Worm (Caenorhabditis elegans) whole organism, L2 larva: ENCODE measurements around the gene F47D12.7.

Source experiments
- C34F6.9 ChIP-seq: fragments of 150-350 bp; optimal IDR thresholded peaks from 2 replicates; lab custom pipeline; 2014; ENCODE audit warnings: missing biosample characterization, missing genetic modification characterization
- F13H6.1 ChIP-seq: sonication (generic microtip); optimal IDR thresholded peaks from 2 replicates; lab custom pipeline; 2016; ENCODE audit warnings: missing genetic modification characterization, missing compliant biosample characterization
- R02D3.7 ChIP-seq: fragments of 150-350 bp; optimal IDR thresholded peaks from 2 replicates; lab custom pipeline; 2014; ENCODE audit warnings: missing biosample characterization, missing genetic modification characterization
- Y55F3AM.14 ChIP-seq: fragments of 200-800 bp; sonication (Bioruptor generic); optimal IDR thresholded peaks from 2 replicates; lab custom pipeline; 2018; ENCODE audit warnings: mild to moderate bottlenecking, missing genetic modification characterization, missing compliant biosample characterization
- ZK546.5 ChIP-seq: sonication (generic microtip); optimal IDR thresholded peaks from 2 replicates; lab custom pipeline; 2017; ENCODE audit warnings: missing biosample characterization, missing genetic modification characterization
- aly-2 ChIP-seq: fragments of 150-350 bp; optimal IDR thresholded peaks from 2 replicates; lab custom pipeline; 2014; ENCODE audit warnings: missing biosample characterization, missing genetic modification characterization
- ama-1 ChIP-seq: fragments of 150-350 bp; optimal IDR thresholded peaks from 2 replicates; lab custom pipeline; 2018; ENCODE audit warnings: inconsistent platforms
- blmp-1 ChIP-seq: sonication (generic microtip); optimal IDR thresholded peaks from 2 replicates; lab custom pipeline; 2017; ENCODE audit warnings: missing genetic modification characterization, mild to moderate bottlenecking, missing compliant biosample characterization, antibody characterized with exemption, moderate library complexity; ENCODE audit not compliant: insufficient read depth
- ceh-16 ChIP-seq: fragments of 150-350 bp; optimal IDR thresholded peaks from 2 replicates; lab custom pipeline; 2014; ENCODE audit warnings: missing biosample characterization, missing genetic modification characterization
- ceh-82 ChIP-seq: fragments of 150-350 bp; optimal IDR thresholded peaks from 2 replicates; lab custom pipeline; 2014; ENCODE audit warnings: missing biosample characterization, missing genetic modification characterization
- crh-2 ChIP-seq: sonication (generic microtip); optimal IDR thresholded peaks from 2 replicates; lab custom pipeline; 2017; ENCODE audit warnings: missing biosample characterization, missing genetic modification characterization
- dmd-4 ChIP-seq: sonication (generic microtip); optimal IDR thresholded peaks from 2 replicates; lab custom pipeline; 2017; ENCODE audit warnings: missing biosample characterization, missing genetic modification characterization
- egl-27 ChIP-seq: sonication (generic microtip); optimal IDR thresholded peaks from 3 replicates; lab custom pipeline; 2017; ENCODE audit warnings: missing biosample characterization, missing genetic modification reagents, missing genetic modification characterization
- elt-1 ChIP-seq: fragments of 150-350 bp; optimal IDR thresholded peaks from 2 replicates; lab custom pipeline; 2014; ENCODE audit warnings: missing biosample characterization, missing genetic modification characterization
- elt-3 ChIP-seq: sonication (generic microtip); optimal IDR thresholded peaks from 2 replicates; lab custom pipeline; 2017; ENCODE audit warnings: missing biosample characterization, missing genetic modification characterization
- fos-1 ChIP-seq: fragments of 150-350 bp; optimal IDR thresholded peaks from 2 replicates; lab custom pipeline; 2014; ENCODE audit warnings: missing biosample characterization, missing genetic modification characterization
- gmeb-1 ChIP-seq: fragments of 150-350 bp; optimal IDR thresholded peaks from 2 replicates; lab custom pipeline; 2014; ENCODE audit warnings: missing biosample characterization, missing genetic modification characterization
- lin-11 ChIP-seq: fragments of 150-350 bp; sonication (generic microtip); optimal IDR thresholded peaks from 2 replicates; lab custom pipeline; 2014; ENCODE audit warnings: missing biosample characterization, missing genetic modification characterization, inconsistent platforms, mixed read lengths
- lin-13 ChIP-seq: fragments of 150-350 bp; optimal IDR thresholded peaks from 2 replicates; lab custom pipeline; 2014; ENCODE audit warnings: missing biosample characterization, missing genetic modification reagents, missing genetic modification characterization
- lin-39 ChIP-seq: fragments of 150-350 bp; optimal IDR thresholded peaks from 2 replicates; lab custom pipeline; 2014; ENCODE audit warnings: missing biosample characterization, missing genetic modification reagents, missing genetic modification characterization
- lsy-2 ChIP-seq, 2 experiments: fragments of 150-350 bp in 1 of 2; sonication (generic microtip) in 1 of 2; optimal IDR thresholded peaks; 2 replicates each; lab custom pipeline; 2014 to 2017; ENCODE audit warnings: missing biosample characterization in 2 of 2, missing genetic modification characterization in 2 of 2
- mab-5 ChIP-seq: fragments of 150-350 bp; optimal IDR thresholded peaks from 2 replicates; lab custom pipeline; 2014; ENCODE audit warnings: missing biosample characterization, missing genetic modification characterization
- mbf-1 ChIP-seq: sonication (generic microtip); optimal IDR thresholded peaks from 2 replicates; lab custom pipeline; 2017; ENCODE audit warnings: missing biosample characterization, missing genetic modification characterization
- mdl-1 ChIP-seq, 2 experiments: fragments of 150-350 bp in 1 of 2; sonication (generic microtip) in 1 of 2; optimal IDR thresholded peaks; 2 replicates each; lab custom pipeline; 2017; ENCODE audit warnings: missing biosample characterization in 2 of 2, missing genetic modification characterization in 2 of 2
- nhr-10 ChIP-seq: sonication (generic microtip); optimal IDR thresholded peaks from 2 replicates; lab custom pipeline; 2017; ENCODE audit warnings: missing biosample characterization, missing genetic modification characterization
- nhr-11 ChIP-seq: fragments of 150-350 bp; optimal IDR thresholded peaks from 2 replicates; lab custom pipeline; 2014; ENCODE audit warnings: missing biosample characterization, missing genetic modification characterization
- nhr-12 ChIP-seq: fragments of 150-350 bp; optimal IDR thresholded peaks from 2 replicates; lab custom pipeline; 2014; ENCODE audit warnings: missing biosample characterization, missing genetic modification characterization
- nhr-129 ChIP-seq: fragments of 150-350 bp; optimal IDR thresholded peaks from 2 replicates; lab custom pipeline; 2014; ENCODE audit warnings: missing biosample characterization, missing genetic modification characterization
- nhr-21 ChIP-seq: fragments of 150-350 bp; optimal IDR thresholded peaks from 2 replicates; lab custom pipeline; 2014; ENCODE audit warnings: missing biosample characterization, missing genetic modification characterization
- nhr-23 ChIP-seq: fragments of 150-350 bp; optimal IDR thresholded peaks from 2 replicates; lab custom pipeline; 2014; ENCODE audit warnings: missing biosample characterization, missing genetic modification reagents, missing genetic modification characterization
- nhr-237 ChIP-seq: fragments of 150-350 bp; optimal IDR thresholded peaks from 2 replicates; lab custom pipeline; 2014; ENCODE audit warnings: missing biosample characterization, missing genetic modification characterization
- nhr-25 ChIP-seq: fragments of 150-350 bp; sonication (generic microtip); optimal IDR thresholded peaks from 3 replicates; lab custom pipeline; 2014; ENCODE audit warnings: missing biosample characterization, missing genetic modification characterization
- nhr-6 ChIP-seq: fragments of 150-350 bp; optimal IDR thresholded peaks from 2 replicates; lab custom pipeline; 2014; ENCODE audit warnings: missing biosample characterization, missing genetic modification characterization
- nhr-77 ChIP-seq: fragments of 150-350 bp; optimal IDR thresholded peaks from 2 replicates; lab custom pipeline; 2014; ENCODE audit warnings: missing biosample characterization, missing genetic modification characterization
- peb-1 ChIP-seq: fragments of 150-350 bp; optimal IDR thresholded peaks from 2 replicates; lab custom pipeline; 2014; ENCODE audit warnings: missing biosample characterization, missing genetic modification characterization
- sem-4 ChIP-seq: fragments of 150-350 bp; optimal IDR thresholded peaks from 2 replicates; lab custom pipeline; 2014; ENCODE audit warnings: missing biosample characterization, missing genetic modification reagents, missing genetic modification characterization
- skn-1 ChIP-seq: sonication (generic microtip); optimal IDR thresholded peaks from 2 replicates; lab custom pipeline; 2017; ENCODE audit warnings: missing biosample characterization, missing genetic modification characterization
- sma-3 ChIP-seq: sonication (generic microtip); optimal IDR thresholded peaks from 2 replicates; lab custom pipeline; 2016; ENCODE audit warnings: missing genetic modification reagents, missing genetic modification characterization, missing compliant biosample characterization
- sma-9 ChIP-seq, 2 experiments: fragments of 150-350 bp in 1 of 2; sonication (generic microtip) in 1 of 2; optimal IDR thresholded peaks; 2 replicates each; lab custom pipeline; 2014 to 2016; ENCODE audit warnings: missing genetic modification characterization in 2 of 2, mild to moderate bottlenecking in 1 of 2, missing biosample characterization in 1 of 2, missing compliant biosample characterization in 1 of 2, missing genetic modification reagents in 1 of 2, moderate library complexity in 1 of 2
- snpc-4 ChIP-seq: fragments of 150-350 bp; optimal IDR thresholded peaks from 2 replicates; lab custom pipeline; 2014; ENCODE audit warnings: missing biosample characterization, missing genetic modification characterization
- unc-39 ChIP-seq: fragments of 150-350 bp; optimal IDR thresholded peaks from 2 replicates; lab custom pipeline; 2014; ENCODE audit warnings: missing biosample characterization, missing genetic modification characterization
- unc-55 ChIP-seq: fragments of 150-350 bp; sonication (generic microtip); optimal IDR thresholded peaks from 3 replicates; lab custom pipeline; 2014; ENCODE audit warnings: missing biosample characterization, missing genetic modification reagents, missing genetic modification characterization
- unc-62 ChIP-seq: fragments of 150-350 bp; optimal IDR thresholded peaks from 2 replicates; lab custom pipeline; 2014; ENCODE audit warnings: missing biosample characterization, missing genetic modification reagents, missing genetic modification characterization
- zag-1 ChIP-seq: fragments of 150-350 bp; optimal IDR thresholded peaks from 2 replicates; lab custom pipeline; 2014; ENCODE audit warnings: missing biosample characterization, missing genetic modification characterization
- ztf-1 ChIP-seq: fragments of 200-800 bp; sonication (Bioruptor generic); conservative IDR thresholded peaks from 2 replicates; pipeline ENCODE4 v1.3.6; 2022; ENCODE audit warnings: missing genetic modification characterization, missing compliant biosample characterization
- ztf-11 ChIP-seq: sonication (generic microtip); optimal IDR thresholded peaks from 2 replicates; lab custom pipeline; 2017; ENCODE audit warnings: missing biosample characterization, missing genetic modification characterization
- ztf-4 ChIP-seq: fragments of 150-350 bp; optimal IDR thresholded peaks from 2 replicates; lab custom pipeline; 2014; ENCODE audit warnings: missing biosample characterization, missing genetic modification characterization

Gene F47D12.7

ce11 chrIII:6280070-6280596, 15.7 kb downstream of the F47D12.7 start, which contains the start of gene hmg-1.2 (continued):
- TF ChIP-seq nhr-23 (tag; lab: Kevin White, UChicago) (no peak), R02D3.7 (tag; lab: Kevin White, UChicago) (no peak), unc-39 (tag; lab: Kevin White, UChicago) (no peak), lsy-2 (tag; optimal IDR thresholded peaks at IDR 0.05; lab: Kevin White, UChicago) (peak; percentile 27 to 83), gmeb-1 (tag; lab: Kevin White, UChicago) (peak; percentile 60), sma-9 (GFP tag; optimal IDR thresholded peaks at IDR 0.05; lab: Kevin White, UChicago) (peak; percentile 92), sma-9 (tag; optimal IDR thresholded peaks at IDR 0.05; lab: Kevin White, UChicago) (no peak), mbf-1 (tag; lab: Kevin White, UChicago) (no peak), lin-13 (peak; percentile 54), F13H6.1 (tag; lab: Kevin White, UChicago) (peak; percentile 95), skn-1 (tag; lab: Kevin White, UChicago) (no peak), Y55F3AM.14 (peak; percentile 67), nhr-237 (tag; lab: Kevin White, UChicago) (no peak), dmd-4 (peak; percentile 55)

ce11 chrIII:6279453-6279852, 16.4 kb downstream of the F47D12.7 start:
- TF ChIP-seq sma-3 (GFP tag; lab: Kevin White, UChicago), result no peak
- TF ChIP-seq sma-9 (GFP tag; optimal IDR thresholded peaks at IDR 0.05; lab: Kevin White, UChicago), result peak; percentile 3
- no peak for TF ChIP-seq sma-9 (tag; optimal IDR thresholded peaks at IDR 0.05; lab: Kevin White, UChicago)

- TF ChIP-seq fos-1 (tag; lab: Kevin White, UChicago) (peak; percentile 54), nhr-11 (tag; lab: Kevin White, UChicago) (no peak), nhr-129 (tag; lab: Kevin White, UChicago) (peak; percentile 57), ama-1 (lab: Kevin White, UChicago) (no peak), elt-3 (tag; lab: Kevin White, UChicago) (no peak), ztf-4 (tag; lab: Kevin White, UChicago) (no peak), nhr-23 (tag; lab: Kevin White, UChicago) (no peak), mbf-1 (tag; lab: Kevin White, UChicago) (no peak), nhr-12 (tag; lab: Kevin White, UChicago) (no peak), ceh-16 (tag; lab: Kevin White, UChicago) (no peak), unc-62 (GFP tag; lab: Kevin White, UChicago) (no peak), R02D3.7 (tag; lab: Kevin White, UChicago) (peak; percentile 2), gmeb-1 (tag; lab: Kevin White, UChicago) (peak; percentile 63), dmd-4 (no peak), snpc-4 (tag; lab: Kevin White, UChicago) (peak; percentile 25), sma-3 (GFP tag; lab: Kevin White, UChicago) (peak; percentile 30), crh-2 (tag; lab: Kevin White, UChicago) (peak; percentile 66), zag-1 (tag; lab: Kevin White, UChicago) (no peak), C34F6.9 (tag; lab: Kevin White, UChicago) (peak; percentile 87), nhr-6 (tag; lab: Kevin White, UChicago) (no peak), ZK546.5 (tag; lab: Kevin White, UChicago) (no peak), lin-13 (peak; percentile 49), lsy-2 (tag; optimal IDR thresholded peaks at IDR 0.05; lab: Kevin White, UChicago) (peak in 1 of 2 experiments; percentile 80), peb-1 (tag; lab: Kevin White, UChicago) (no peak), ceh-82 (no peak), egl-27 (peak; percentile 55), elt-1 (tag; lab: Kevin White, UChicago) (no peak), nhr-25 (tag; lab: Kevin White, UChicago) (no peak), mdl-1 (tag; optimal IDR thresholded peaks at IDR 0.05; lab: Kevin White, UChicago) (peak; percentile 85 to 90), nhr-237 (tag; lab: Kevin White, UChicago) (no peak), aly-2 (no peak), sma-9 (GFP tag; optimal IDR thresholded peaks at IDR 0.05; lab: Kevin White, UChicago) (peak; percentile 91), sma-9 (tag; optimal IDR thresholded peaks at IDR 0.05; lab: Kevin White, UChicago) (no peak), Y55F3AM.14 (no peak), lin-11 (tag; lab: Kevin White, UChicago) (no peak), sem-4 (tag; lab: Kevin White, UChicago) (peak; percentile 80), lin-39 (no peak), nhr-77 (tag; lab: Kevin White, UChicago) (no peak), nhr-21 (tag; lab: Kevin White, UChicago) (no peak), mab-5 (tag; lab: Kevin White, UChicago) (peak; percentile 61), nhr-10 (tag; lab: Kevin White, UChicago) (no peak), F13H6.1 (tag; lab: Kevin White, UChicago) (peak; percentile 70), unc-55 (GFP tag; lab: Kevin White, UChicago) (peak; percentile 74), ztf-11 (tag; lab: Kevin White, UChicago) (no peak), blmp-1 (no peak), ztf-1 (GFP tag; lab: Robert Waterston, UW) (no peak), skn-1 (tag; lab: Kevin White, UChicago) (no peak)
Observed at ce11 chrIII:6278301-6278827, 17.5 kb downstream of the F47D12.7 start, which contains the start of gene C18F10.7. Gene C18F10.7, minus strand, starts transcription at chrIII:6278351.
